Worm (Caenorhabditis elegans): ENCODE data around the gene sec-61.G.

Gene sec-61.G

DNA sequence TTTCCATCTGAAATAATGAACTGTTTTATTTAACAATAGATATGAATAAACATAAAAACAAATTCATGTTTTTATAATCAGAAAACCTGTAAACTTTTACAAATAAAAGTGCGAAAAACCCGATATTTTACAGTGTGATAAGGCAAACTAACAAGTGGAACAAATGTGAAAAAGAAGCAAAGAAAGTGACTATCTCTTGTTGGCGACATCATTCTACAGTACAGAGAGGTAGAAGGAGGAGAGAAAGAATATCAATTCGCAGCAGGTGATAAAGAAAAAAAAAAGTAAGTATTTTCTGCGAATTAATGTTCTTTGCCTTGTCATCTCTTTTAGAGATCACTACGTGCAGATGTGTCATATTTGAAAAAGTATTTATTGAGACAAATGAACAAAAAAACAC, 37.2 kb downstream of the sec-61.G start:
- TF ChIP-seq unc-62 (GFP tag; optimal IDR thresholded peaks at IDR 0.05) = no peak

DNA sequence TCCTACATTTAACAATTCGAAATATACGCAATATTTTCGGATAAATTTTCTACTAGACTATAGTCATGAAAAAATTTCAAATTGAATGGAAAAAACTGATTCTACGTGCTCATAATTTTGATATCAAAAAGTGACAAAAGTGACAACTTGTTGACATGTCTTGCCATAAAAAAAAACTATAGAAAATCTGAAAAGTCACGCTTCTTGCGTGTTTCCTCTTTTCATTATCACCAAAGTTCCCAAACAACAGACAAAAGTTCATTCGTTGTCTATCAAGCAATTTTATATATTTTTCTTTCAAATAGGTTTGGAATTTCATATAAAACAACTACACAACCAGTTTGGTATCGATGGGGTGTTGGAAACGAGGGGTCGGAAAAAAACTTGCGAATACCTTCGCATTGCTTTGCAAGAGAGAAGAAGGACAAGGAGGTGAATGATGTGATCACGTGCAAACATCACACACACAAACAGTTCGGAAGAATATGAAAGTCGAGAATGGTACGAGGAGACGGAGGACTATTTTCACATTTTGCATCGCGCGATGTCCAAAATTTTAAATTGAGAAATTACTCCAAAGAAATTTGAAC, 37.8 kb downstream of the sec-61.G start:
- TF ChIP-seq unc-62 (GFP tag; optimal IDR thresholded peaks at IDR 0.05) = no peak

DNA sequence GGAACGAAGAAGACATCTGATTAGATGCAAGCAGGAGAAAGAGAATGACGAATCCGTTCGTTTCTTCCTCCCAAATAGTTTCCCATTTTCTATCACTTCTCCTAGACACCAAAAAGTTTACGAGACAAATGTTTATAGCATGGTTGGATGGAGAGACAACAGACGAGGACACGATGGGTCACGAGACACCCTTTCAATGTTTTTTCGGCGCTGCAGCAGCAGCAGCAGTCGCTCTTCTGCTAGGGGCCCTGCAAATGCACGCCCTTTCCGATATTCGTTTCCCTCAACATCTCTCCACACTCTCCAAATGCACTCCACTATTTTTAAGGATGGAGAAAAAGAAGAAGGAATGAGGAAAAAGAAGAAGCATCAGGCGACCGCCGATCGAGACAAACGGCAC, 38.6 kb downstream of the sec-61.G start:
- TF ChIP-seq unc-62 (GFP tag; optimal IDR thresholded peaks at IDR 0.05) = no peak

DNA sequence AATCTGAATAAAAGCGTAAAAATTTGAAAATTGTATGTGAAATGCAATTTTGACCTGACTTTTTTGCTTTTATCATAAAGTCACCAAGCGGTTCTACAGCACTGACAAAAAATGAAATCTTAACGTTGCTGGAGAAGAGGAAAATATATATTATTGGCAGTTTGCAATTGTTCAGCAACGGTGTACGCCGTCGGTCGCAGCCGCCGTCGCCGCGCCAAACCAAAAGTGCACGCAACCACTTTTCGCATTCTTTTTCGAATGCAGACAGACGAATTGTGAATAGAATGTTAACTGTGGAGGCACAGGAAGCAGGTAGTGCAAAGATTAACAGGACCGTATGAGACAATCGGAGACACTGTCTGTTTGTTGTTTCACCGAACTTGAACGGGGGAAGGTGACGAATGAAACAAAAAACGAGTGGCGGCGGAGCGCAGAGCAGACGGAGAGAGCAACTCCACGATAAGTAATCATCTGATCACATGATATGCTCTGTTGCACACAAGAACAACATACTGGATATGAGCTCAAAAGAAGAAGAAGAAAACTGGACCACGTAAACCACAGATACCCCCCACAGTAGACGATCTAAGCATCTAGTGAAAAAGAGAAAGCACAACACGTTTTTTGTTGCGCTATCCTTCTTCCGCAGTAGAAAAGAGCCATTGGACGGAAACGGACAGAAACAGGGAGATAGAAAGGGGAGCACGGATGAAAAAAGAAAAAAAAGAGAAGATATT, 39.9 kb downstream of the sec-61.G start:
- TF ChIP-seq unc-62 (GFP tag; optimal IDR thresholded peaks at IDR 0.05) = no peak

DNA sequence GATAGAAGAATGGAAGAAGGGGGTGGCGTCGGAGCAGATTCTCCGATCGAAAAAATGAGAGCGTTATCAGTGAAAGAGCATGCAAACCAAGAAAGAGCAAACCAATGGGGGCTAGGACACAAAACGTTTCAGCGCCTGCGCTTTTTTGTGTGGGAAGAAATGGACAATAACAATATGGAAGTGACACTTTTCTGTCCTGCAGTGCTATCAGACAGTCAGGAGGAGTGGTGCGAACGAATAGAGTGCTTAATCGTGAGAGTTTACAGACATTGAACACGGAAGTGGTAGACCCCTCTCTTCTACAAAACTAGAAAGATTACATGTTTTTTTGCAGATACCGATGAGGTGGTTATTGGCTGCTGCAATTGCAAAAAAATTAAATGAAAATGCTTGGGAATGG, 41.6 kb downstream of the sec-61.G start:
- TF ChIP-seq unc-62 (GFP tag; optimal IDR thresholded peaks at IDR 0.05) = no peak

DNA sequence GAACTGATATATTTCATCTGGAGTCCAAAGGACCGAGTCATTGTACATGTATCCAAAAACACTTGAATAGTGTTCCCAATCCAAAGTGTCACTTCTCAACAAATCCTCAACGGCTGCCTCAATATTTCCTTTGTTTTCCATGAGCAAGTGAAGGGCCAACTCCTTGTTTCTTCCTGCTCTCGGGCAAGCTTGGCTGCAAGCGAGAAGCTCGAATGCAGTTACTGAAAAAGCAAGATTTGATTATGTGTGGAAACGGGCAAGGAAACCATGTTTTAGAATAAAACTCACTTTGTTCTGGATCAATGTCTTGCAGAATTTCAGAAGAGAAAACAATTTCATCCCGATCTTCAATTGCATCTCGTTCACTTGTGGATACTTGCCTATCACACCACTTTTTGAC, 42.7 kb downstream of the sec-61.G start:
- no peak for TF ChIP-seq unc-62 (GFP tag; optimal IDR thresholded peaks at IDR 0.05)

DNA sequence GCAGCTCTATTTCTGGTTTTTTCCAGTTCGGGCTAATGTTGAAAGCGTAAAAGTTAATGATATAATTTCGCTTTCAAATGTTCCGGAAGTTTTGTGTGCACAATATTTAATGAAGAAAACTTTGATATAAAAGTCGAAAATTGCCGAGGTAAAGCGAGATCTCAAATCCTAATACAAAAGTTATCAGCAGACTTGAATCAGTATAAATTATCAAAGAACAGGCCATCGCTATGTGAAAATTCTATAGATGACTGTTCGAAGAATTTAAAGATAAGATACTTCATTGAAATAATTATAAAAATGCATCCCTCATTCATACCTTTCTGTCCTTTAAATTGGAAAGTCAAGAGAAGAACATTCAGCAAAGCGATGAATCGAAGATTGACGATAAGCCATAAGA, 50.0 kb downstream of the sec-61.G start, which contains the start of gene C29A12.6:
Gene C29A12.6 (plus strand): TSS at position 301 of the 400 bp plus-strand sequence.
- no peak for TF ChIP-seq unc-62 (GFP tag; optimal IDR thresholded peaks at IDR 0.05)
